Worm (Caenorhabditis elegans) whole organism, mixed stage, embryonic: ENCODE measurements around the gene Y57E12AL.2.

Experiments used
- bed-3 ChIP-seq: fragments of 200-800 bp; sonication (Bioruptor generic); optimal IDR thresholded peaks from 3 replicates; lab custom pipeline; 2018; ENCODE audit warnings: mild to moderate bottlenecking, missing genetic modification characterization, moderate library complexity, missing compliant biosample characterization
- ces-1 ChIP-seq: fragments of 150-350 bp; optimal IDR thresholded peaks from 2 replicates; lab custom pipeline; 2014; ENCODE audit warnings: missing biosample characterization, missing genetic modification reagents, missing genetic modification characterization
- mep-1 ChIP-seq: fragments of 150-350 bp; optimal IDR thresholded peaks from 2 replicates; lab custom pipeline; 2017; ENCODE audit warnings: missing biosample characterization, missing genetic modification reagents, missing genetic modification characterization, inconsistent platforms
- pha-4 ChIP-seq: fragments of 150-350 bp; optimal IDR thresholded peaks from 2 replicates; lab custom pipeline; 2018; ENCODE audit warnings: missing biosample characterization, missing genetic modification reagents, missing genetic modification characterization

- peak; percentile 37 for TF ChIP-seq ces-1 (GFP tag; lab: Kevin White, UChicago)
- TF ChIP-seq pha-4 (tag; lab: Kevin White, UChicago): peak; percentile 23
- TF ChIP-seq mep-1 (tag; lab: Kevin White, UChicago): peak; percentile 71
- peak; percentile 39 for TF ChIP-seq bed-3
Measured at ce11 chrV:7060396-7060795, 2.5 kb downstream of the Y57E12AL.2 start, which contains the start of the genes Y57E12AL.6 and Y57E12AL.1.
